Fruit fly (Drosophila melanogaster): ENCODE measurements around the gene CG33502.
"Not testable (repeated sequence)": the region's sequence is repeated elsewhere in the genome, so short reads cannot be mapped to it uniquely, and the experiment has no call there.

- not testable (repeated sequence) for TF ChIP-seq CG33017 (tag; optimal IDR thresholded peaks at IDR 0.05); cnc (optimal IDR thresholded peaks at IDR 0.05); cic (GFP tag; optimal IDR thresholded peaks at IDR 0.05); CG1620 (GFP tag; optimal IDR thresholded peaks at IDR 0.05); Mnt (GFP tag; optimal IDR thresholded peaks at IDR 0.05); pad (GFP tag; optimal IDR thresholded peaks at IDR 0.05); ovo (GFP tag; optimal IDR thresholded peaks at IDR 0.05); CG11617 (GFP tag; optimal IDR thresholded peaks at IDR 0.05)
Observed at dm6 chrX:21611426-21611825, at the start of gene CG33502.

All from whole organism, adult.